Fruit fly (Drosophila melanogaster) whole organism, embryonic: ENCODE results near the gene CG4537.

Experiments
- CG15479 ChIP-seq: fragments of 200-800 bp; sonication (Bioruptor generic); optimal IDR thresholded peaks from 3 replicates; lab custom pipeline; 2019; ENCODE audit warnings: missing biosample characterization, mild to moderate bottlenecking, missing genetic modification characterization, moderate library complexity
- CG15514 ChIP-seq: fragments of 200-800 bp; sonication (Bioruptor generic); optimal IDR thresholded peaks from 3 replicates; lab custom pipeline; 2017; ENCODE audit warnings: missing biosample characterization, missing genetic modification characterization, mild to moderate bottlenecking, moderate library complexity, missing genetic modification reagents
- CG8281 ChIP-seq: fragments of 200-800 bp; sonication (Bioruptor generic); optimal IDR thresholded peaks from 2 replicates; lab custom pipeline; 2018; ENCODE audit warnings: missing biosample characterization, mild to moderate bottlenecking, missing genetic modification characterization, moderate library complexity
- ato ChIP-seq: fragments of 200-800 bp; sonication (Bioruptor generic); IDR thresholded peaks from 2 replicates; pipeline ENCODE4 v1.3.6; 2022; ENCODE audit warnings: missing biosample characterization, missing genetic modification characterization; ENCODE audit not compliant: partially characterized antibody
- dmrt99B ChIP-seq: fragments of 200-800 bp; sonication (Bioruptor generic); optimal IDR thresholded peaks from 2 replicates; lab custom pipeline; 2018; ENCODE audit warnings: missing biosample characterization, mild to moderate bottlenecking, missing genetic modification characterization, moderate library complexity
- sens-2 ChIP-seq: fragments of 200-800 bp; sonication (Bioruptor generic); IDR thresholded peaks from 2 replicates; pipeline ENCODE4 v1.3.6; 2022; ENCODE audit warnings: missing biosample characterization, missing genetic modification characterization

dm6 chr2L:9915011-9915850, 24.5 kb downstream of the CG4537 start, which contains the start of gene yip2:
- TF ChIP-seq dmrt99B (tag; lab: Kevin White, UChicago) (peak; percentile 60), CG8281 (tag; lab: Kevin White, UChicago) (no peak), CG15514 (peak; percentile 63), CG15479 (GFP tag; lab: Kevin White, UChicago) (no peak), ato (GFP tag; lab: Robert Waterston, UW) (no peak), sens-2 (GFP tag; lab: Robert Waterston, UW) (peak; percentile 45; the same call in 1 of the 2 replicates)
